Fruit fly (Drosophila melanogaster) whole organism, wandering third instar larva: ENCODE data around the gene CG5646.

Experiments used
- Abd-B ChIP-seq: fragments of >200 bp; optimal IDR thresholded peaks from 2 replicates; lab custom pipeline; 2017; ENCODE audit warnings: missing biosample characterization, missing genetic modification characterization
- CG32264 ChIP-seq: fragments of 200-800 bp; sonication (Bioruptor generic); optimal IDR thresholded peaks from 2 replicates; lab custom pipeline; 2016; ENCODE audit warnings: missing biosample characterization, missing genetic modification characterization
- CG9705 ChIP-seq: fragments of 200-800 bp; sonication (Bioruptor generic); optimal IDR thresholded peaks from 2 replicates; lab custom pipeline; 2018; ENCODE audit warnings: missing biosample characterization, mild to moderate bottlenecking, missing genetic modification characterization
- CrebA ChIP-seq: fragments of 200-800 bp; sonication (Bioruptor generic); optimal IDR thresholded peaks from 2 replicates; lab custom pipeline; 2016; ENCODE audit warnings: missing biosample characterization, mild to moderate bottlenecking, missing genetic modification characterization, borderline replicate concordance
- Dfd ChIP-seq: fragments of >200 bp; optimal IDR thresholded peaks from 2 replicates; lab custom pipeline; 2017; ENCODE audit warnings: missing biosample characterization, missing genetic modification characterization
- Dif ChIP-seq: fragments of 200-275, 200-300 bp; sonication (Bioruptor generic); optimal IDR thresholded peaks from 2 replicates; lab custom pipeline; 2018; ENCODE audit warnings: missing biosample characterization, missing genetic modification characterization; ENCODE audit not compliant: partially characterized antibody
- GATAd ChIP-seq: sonication (Bioruptor generic); optimal IDR thresholded peaks from 2 replicates; lab custom pipeline; 2016; ENCODE audit warnings: missing biosample characterization, missing genetic modification characterization
- HLH106 ChIP-seq: fragments of 200-800 bp; optimal IDR thresholded peaks from 3 replicates; lab custom pipeline; 2019; ENCODE audit warnings: missing biosample characterization, mild to moderate bottlenecking, missing genetic modification characterization, moderate library complexity
- Hnf4 ChIP-seq: fragments of 200-800 bp; sonication (Bioruptor generic); optimal IDR thresholded peaks from 2 replicates; lab custom pipeline; 2016; ENCODE audit warnings: missing biosample characterization, mild to moderate bottlenecking, missing genetic modification characterization
- Hr78 ChIP-seq: fragments of >200 bp; optimal IDR thresholded peaks from 2 replicates; lab custom pipeline; 2017; ENCODE audit warnings: missing biosample characterization, missing genetic modification characterization
- Hr83 ChIP-seq: fragments of 200-300 bp; sonication (Bioruptor generic); optimal IDR thresholded peaks from 2 replicates; lab custom pipeline; 2016; ENCODE audit warnings: missing biosample characterization, mild to moderate bottlenecking, missing genetic modification characterization, moderate library complexity; ENCODE audit not compliant: poor library complexity, severe bottlenecking
- Jra ChIP-seq: sonication (Bioruptor generic); optimal IDR thresholded peaks from 2 replicates; lab custom pipeline; 2016; ENCODE audit warnings: missing biosample characterization, missing genetic modification characterization
- Mio ChIP-seq: sonication (Bioruptor generic); optimal IDR thresholded peaks from 2 replicates; lab custom pipeline; 2016; ENCODE audit warnings: missing biosample characterization, missing genetic modification characterization
- Myc ChIP-seq: fragments of >200 bp; optimal IDR thresholded peaks from 2 replicates; lab custom pipeline; 2017
- N ChIP-seq: fragments of >200 bp; optimal IDR thresholded peaks from 2 replicates; lab custom pipeline; 2018; ENCODE audit warnings: missing biosample characterization, missing external identifiers, missing genetic modification characterization
- OdsH ChIP-seq: fragments of 200-800 bp; sonication (Bioruptor generic); optimal IDR thresholded peaks from 2 replicates; lab custom pipeline; 2016; ENCODE audit warnings: missing biosample characterization, mild to moderate bottlenecking, missing genetic modification characterization
- Rel ChIP-seq, 2 experiments: fragments of 200-800 bp; sonication (Bioruptor generic) in 1 of 2; optimal IDR thresholded peaks; 2 replicates in 1 of 2; 3 replicates in 1 of 2; lab custom pipeline; 2016 to 2019; ENCODE audit warnings: mild to moderate bottlenecking in 2 of 2, missing biosample characterization in 2 of 2, missing genetic modification characterization in 2 of 2, moderate library complexity in 1 of 2
- Sp1 ChIP-seq: fragments of 200-800 bp; sonication (Bioruptor generic); optimal IDR thresholded peaks from 3 replicates; lab custom pipeline; 2019; ENCODE audit warnings: missing biosample characterization, mild to moderate bottlenecking, missing genetic modification characterization, moderate library complexity
- Vsx2 ChIP-seq: fragments of 200-300, 225-300 bp; sonication (Bioruptor generic); optimal IDR thresholded peaks from 2 replicates; lab custom pipeline; 2018; ENCODE audit warnings: missing biosample characterization, missing genetic modification characterization; ENCODE audit not compliant: partially characterized antibody
- br ChIP-seq: fragments of 200-800 bp; sonication (Bioruptor generic); optimal IDR thresholded peaks from 2 replicates; lab custom pipeline; 2016; ENCODE audit warnings: missing biosample characterization, missing genetic modification characterization
- brk ChIP-seq: fragments of 200-800 bp; sonication (Bioruptor generic); optimal IDR thresholded peaks from 2 replicates; lab custom pipeline; 2016; ENCODE audit warnings: missing biosample characterization, mild to moderate bottlenecking, missing genetic modification characterization
- dl ChIP-seq, 2 experiments: fragments of 175-275, 200-275 bp in 1 of 2; fragments of 200-275 bp in 1 of 2; sonication (Bioruptor generic); optimal IDR thresholded peaks; lab custom pipeline; 2018; ENCODE audit warnings: mild to moderate bottlenecking in 2 of 2, missing biosample characterization in 2 of 2, missing genetic modification characterization in 2 of 2, moderate library complexity in 2 of 2; ENCODE audit not compliant: partially characterized antibody in 2 of 2, insufficient read depth in 1 of 2
- dmrt93B ChIP-seq: fragments of 200-800 bp; sonication (Bioruptor generic); optimal IDR thresholded peaks from 2 replicates; lab custom pipeline; 2018; ENCODE audit warnings: missing biosample characterization, mild to moderate bottlenecking, missing genetic modification characterization
- dsf ChIP-seq: sonication (Bioruptor generic); optimal IDR thresholded peaks from 2 replicates; lab custom pipeline; 2016; ENCODE audit warnings: missing biosample characterization, missing genetic modification characterization, borderline replicate concordance
- ey ChIP-seq: fragments of 200-800 bp; sonication (Bioruptor generic); optimal IDR thresholded peaks from 2 replicates; lab custom pipeline; 2016; ENCODE audit warnings: missing biosample characterization, missing genetic modification characterization
- foxo ChIP-seq, 2 experiments: fragments of 200-800 bp; sonication (Bioruptor generic); optimal IDR thresholded peaks; 2 replicates in 1 of 2; 3 replicates in 1 of 2; lab custom pipeline; 2016 to 2017; ENCODE audit warnings: missing biosample characterization in 2 of 2, missing genetic modification characterization in 2 of 2
- fru ChIP-seq: fragments of 200-800 bp; sonication (Bioruptor generic); optimal IDR thresholded peaks from 3 replicates; lab custom pipeline; 2016; ENCODE audit warnings: missing biosample characterization, mild to moderate bottlenecking, missing genetic modification characterization
- h ChIP-seq: fragments of 200-800 bp; sonication (Bioruptor generic); optimal IDR thresholded peaks from 3 replicates; lab custom pipeline; 2016; ENCODE audit warnings: missing biosample characterization, mild to moderate bottlenecking, missing genetic modification characterization
- jim ChIP-seq: fragments of 175-275, 200-325 bp; sonication (Bioruptor generic); optimal IDR thresholded peaks from 2 replicates; lab custom pipeline; 2016; ENCODE audit warnings: missing biosample characterization, mild to moderate bottlenecking, missing genetic modification characterization
- lola ChIP-seq: fragments of >200 bp; optimal IDR thresholded peaks from 2 replicates; lab custom pipeline; 2017; ENCODE audit warnings: missing biosample characterization, missing genetic modification characterization
- pan ChIP-seq: fragments of >200 bp; optimal IDR thresholded peaks from 2 replicates; lab custom pipeline; 2017
- psq ChIP-seq: fragments of 200-800 bp; sonication (Bioruptor generic); optimal IDR thresholded peaks from 3 replicates; lab custom pipeline; 2017; ENCODE audit warnings: missing biosample characterization, mild to moderate bottlenecking, missing genetic modification characterization, moderate library complexity
- rgr ChIP-seq: fragments of 200-800 bp; sonication (Bioruptor generic); optimal IDR thresholded peaks from 3 replicates; lab custom pipeline; 2016; ENCODE audit warnings: missing biosample characterization, mild to moderate bottlenecking, missing genetic modification characterization
- sage ChIP-seq: fragments of 200-800 bp; sonication (Bioruptor generic); optimal IDR thresholded peaks from 2 replicates; lab custom pipeline; 2016; ENCODE audit warnings: missing biosample characterization, mild to moderate bottlenecking, missing genetic modification characterization
- sv ChIP-seq: fragments of 200-800 bp; sonication (Bioruptor generic); optimal IDR thresholded peaks from 3 replicates; lab custom pipeline; 2016; ENCODE audit warnings: missing biosample characterization, missing genetic modification characterization
- tai ChIP-seq: sonication (Bioruptor generic); optimal IDR thresholded peaks from 2 replicates; lab custom pipeline; 2016; ENCODE audit warnings: missing biosample characterization, missing genetic modification characterization
- usp ChIP-seq: fragments of >200 bp; optimal IDR thresholded peaks from 2 replicates; lab custom pipeline; 2017; ENCODE audit warnings: missing biosample characterization, missing genetic modification characterization
- woc ChIP-seq: sonication (Bioruptor generic); optimal IDR thresholded peaks from 2 replicates; lab custom pipeline; 2016; ENCODE audit warnings: missing biosample characterization, mild to moderate bottlenecking, missing genetic modification characterization

Gene CG5646

DNA sequence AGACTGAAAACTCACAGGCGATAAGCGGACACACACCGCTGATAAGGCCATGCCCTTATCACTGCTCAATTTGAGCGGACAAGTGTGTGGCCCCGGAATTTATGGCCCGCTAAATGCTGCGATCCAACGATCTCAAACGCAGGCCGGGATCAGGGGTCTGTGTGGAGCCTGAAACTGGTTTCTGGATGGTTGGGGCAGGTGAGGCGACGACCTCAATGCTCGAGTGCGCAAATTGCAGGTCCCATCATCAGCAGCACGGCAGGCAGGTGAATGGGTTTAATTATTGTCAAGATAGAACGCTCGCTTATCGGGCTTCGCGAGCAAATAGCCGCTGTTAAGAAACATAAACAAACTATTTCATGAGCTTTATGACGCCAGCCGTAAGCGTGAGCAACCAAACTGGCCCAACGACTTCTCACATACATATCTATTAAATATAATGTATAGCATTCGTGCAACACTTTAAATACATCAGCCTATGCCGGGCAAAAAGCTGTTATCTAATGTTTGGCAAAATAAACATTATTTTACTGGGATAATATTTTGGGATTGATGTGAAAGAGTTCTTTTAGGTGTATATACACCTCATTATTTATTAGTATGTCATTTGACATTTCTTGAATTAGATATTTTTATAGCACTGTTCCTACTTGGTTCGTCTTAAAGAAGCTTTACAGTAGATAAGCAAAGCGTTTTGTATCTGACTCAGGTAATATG, 44.6 kb upstream of the CG5646 start:
- TF ChIP-seq OdsH (GFP tag; lab: Kevin White, UChicago): peak; percentile 19
- no peak for TF ChIP-seq dl (GFP tag; optimal IDR thresholded peaks at IDR 0.05; lab: Kevin White, UChicago; ENCODE audit: insufficient read depth in 1 of 2, partially characterized antibody in 2 of 2)
- no peak for TF ChIP-seq pan (lab: Kevin White, UChicago)
- TF ChIP-seq dmrt93B: no peak
- TF ChIP-seq foxo (GFP tag; optimal IDR thresholded peaks at IDR 0.05; lab: Kevin White, UChicago): no peak
- no peak for TF ChIP-seq GATAd (GFP tag; lab: Kevin White, UChicago)
- TF ChIP-seq br: peak; percentile 6
- no peak for TF ChIP-seq usp
- TF ChIP-seq rgr: no peak
- no peak for TF ChIP-seq Jra (GFP tag; lab: Kevin White, UChicago)
- TF ChIP-seq Vsx2 (GFP tag; lab: Kevin White, UChicago): no peak
- TF ChIP-seq tai (GFP tag; lab: Kevin White, UChicago): no peak
- peak; percentile 14 for TF ChIP-seq Hnf4 (GFP tag; lab: Kevin White, UChicago)
- TF ChIP-seq psq (GFP tag; lab: Kevin White, UChicago): no peak
- no peak for TF ChIP-seq lola (GFP tag; lab: Kevin White, UChicago)
- TF ChIP-seq, all 38 proteins: peak for 3

DNA sequence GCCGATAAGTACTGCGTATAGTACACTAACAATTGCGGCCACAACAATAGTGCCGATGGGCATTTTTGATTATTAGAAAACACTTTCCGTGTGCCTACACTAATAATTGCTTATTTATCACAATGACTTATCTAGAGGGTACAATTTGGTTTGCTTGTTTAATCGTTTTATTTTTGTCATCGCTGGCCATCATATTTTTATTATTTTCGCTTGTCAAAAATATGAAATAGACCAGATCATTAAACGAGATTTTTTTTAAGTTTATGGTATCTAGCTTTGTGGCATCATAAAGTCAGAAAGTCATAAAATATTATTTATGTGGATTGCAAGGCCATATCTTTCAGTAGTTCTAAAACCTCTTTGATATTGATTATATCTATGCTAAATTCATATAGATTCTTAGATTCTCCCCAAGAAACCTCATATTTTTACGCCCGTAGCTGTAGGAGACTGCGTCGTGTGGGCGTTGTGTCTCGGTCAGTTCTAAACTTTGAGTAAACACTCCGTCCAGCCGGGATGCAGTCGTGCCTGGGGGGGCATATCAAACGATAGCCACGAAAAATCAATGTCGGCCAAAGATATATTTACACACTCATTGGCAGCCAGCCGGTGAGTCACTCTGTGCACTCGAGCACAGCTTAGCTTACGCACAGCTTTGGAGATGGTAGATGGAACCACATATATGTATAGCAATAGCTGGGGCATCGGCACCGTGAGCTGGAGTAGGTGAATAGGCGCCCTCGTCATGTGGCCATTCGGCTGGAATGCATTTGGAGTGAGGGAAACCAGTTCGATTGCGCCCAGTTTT, 43.7 kb upstream of the CG5646 start:
- TF ChIP-seq Rel (GFP tag; optimal IDR thresholded peaks at IDR 0.05; lab: Kevin White, UChicago) (no peak), Rel (tag; optimal IDR thresholded peaks at IDR 0.05; lab: Kevin White, UChicago) (no peak), Sp1 (GFP tag; lab: Kevin White, UChicago) (peak; percentile 29), jim (no peak), GATAd (GFP tag; lab: Kevin White, UChicago) (no peak), dl (GFP tag; optimal IDR thresholded peaks at IDR 0.05; lab: Kevin White, UChicago; ENCODE audit: insufficient read depth in 1 of 2, partially characterized antibody in 2 of 2) (no peak), CG9705 (GFP tag; lab: Kevin White, UChicago) (no peak), Abd-B (GFP tag; lab: Kevin White, UChicago) (no peak), brk (GFP tag; lab: Kevin White, UChicago) (no peak), ey (GFP tag; lab: Kevin White, UChicago) (no peak), Hr83 (GFP tag; lab: Kevin White, UChicago) (no peak), Myc (lab: Kevin White, UChicago) (no peak), fru (GFP tag; lab: Kevin White, UChicago) (peak; percentile 53), Hnf4 (GFP tag; lab: Kevin White, UChicago) (no peak), pan (lab: Kevin White, UChicago) (no peak), h (GFP tag; lab: Kevin White, UChicago) (peak; percentile 47), Dfd (GFP tag; lab: Kevin White, UChicago) (no peak), psq (GFP tag; lab: Kevin White, UChicago) (peak; percentile 36), woc (GFP tag; lab: Kevin White, UChicago) (peak; percentile 8), br (no peak), lola (GFP tag; lab: Kevin White, UChicago) (no peak), HLH106 (tag; lab: Kevin White, UChicago) (peak; percentile 38), sage (no peak), dsf (GFP tag; lab: Kevin White, UChicago) (no peak), tai (GFP tag; lab: Kevin White, UChicago) (no peak), CG32264 (GFP tag; lab: Kevin White, UChicago) (no peak), CrebA (no peak), Vsx2 (GFP tag; lab: Kevin White, UChicago) (no peak), N (GFP tag; lab: Kevin White, UChicago) (no peak), Hr78 (GFP tag; lab: Kevin White, UChicago) (no peak), OdsH (GFP tag; lab: Kevin White, UChicago) (peak; percentile 49), Dif (GFP tag; lab: Kevin White, UChicago) (no peak), usp (no peak), rgr (peak; percentile 32), sv (GFP tag; lab: Kevin White, UChicago) (no peak), foxo (GFP tag; optimal IDR thresholded peaks at IDR 0.05; lab: Kevin White, UChicago) (peak in 1 of 2 experiments; percentile 62), Jra (GFP tag; lab: Kevin White, UChicago) (no peak), dmrt93B (no peak), Mio (GFP tag; lab: Kevin White, UChicago) (no peak)
